Worm (Caenorhabditis elegans) whole organism, L3 larva: Measurements from ENCODE around the gene F47G3.1.
A peak's percentile ranks its signal among the peaks of the same experiment; 100 is the strongest.

Experiments used
- R02D3.7 ChIP-seq: fragments of 150-350 bp; optimal IDR thresholded peaks from 2 replicates; lab custom pipeline; 2014; ENCODE audit warnings: missing biosample characterization, missing genetic modification characterization
- ZK546.5 ChIP-seq: sonication (generic microtip); optimal IDR thresholded peaks from 2 replicates; lab custom pipeline; 2017; ENCODE audit warnings: missing biosample characterization, missing genetic modification characterization
- aly-2 ChIP-seq: fragments of 150-350 bp; optimal IDR thresholded peaks from 2 replicates; lab custom pipeline; 2014; ENCODE audit warnings: missing biosample characterization, missing genetic modification characterization
- ama-1 ChIP-seq: fragments of 150-350 bp; optimal IDR thresholded peaks from 2 replicates; lab custom pipeline; 2018
- ceh-16 ChIP-seq: sonication (generic microtip); optimal IDR thresholded peaks from 2 replicates; lab custom pipeline; 2017; ENCODE audit warnings: missing biosample characterization, missing genetic modification characterization
- ceh-28 ChIP-seq: fragments of 150-350 bp; optimal IDR thresholded peaks from 2 replicates; lab custom pipeline; 2014; ENCODE audit warnings: missing biosample characterization, missing genetic modification reagents, missing genetic modification characterization
- ceh-82 ChIP-seq: fragments of 150-350 bp; optimal IDR thresholded peaks from 2 replicates; lab custom pipeline; 2014; ENCODE audit warnings: missing biosample characterization, missing genetic modification characterization
- ceh-9 ChIP-seq: sonication (generic microtip); optimal IDR thresholded peaks from 2 replicates; lab custom pipeline; 2018; ENCODE audit warnings: missing biosample characterization, missing genetic modification characterization
- daf-12 ChIP-seq: fragments of 150-350 bp; optimal IDR thresholded peaks from 2 replicates; lab custom pipeline; 2014; ENCODE audit warnings: missing biosample characterization, missing genetic modification reagents, missing genetic modification characterization
- egl-27 ChIP-seq: sonication (generic microtip); optimal IDR thresholded peaks from 4 replicates; lab custom pipeline; 2017; ENCODE audit warnings: missing biosample characterization, missing genetic modification reagents, missing genetic modification characterization
- egl-5 ChIP-seq: fragments of 150-350 bp; optimal IDR thresholded peaks from 2 replicates; lab custom pipeline; 2017; ENCODE audit warnings: missing biosample characterization, missing genetic modification reagents, missing genetic modification characterization, inconsistent platforms
- elt-2 ChIP-seq: sonication (generic microtip); optimal IDR thresholded peaks from 2 replicates; lab custom pipeline; 2016; ENCODE audit warnings: missing genetic modification reagents, mild to moderate bottlenecking, missing genetic modification characterization, missing compliant biosample characterization
- elt-3 ChIP-seq, 3 experiments: fragments of 150-350 bp in 1 of 3; sonication (generic microtip) in 2 of 3; optimal IDR thresholded peaks; 2 replicates in 2 of 3; 4 replicates in 1 of 3; lab custom pipeline; 2014 to 2017; ENCODE audit warnings: missing biosample characterization in 3 of 3, missing genetic modification characterization in 3 of 3
- fkh-10 ChIP-seq: sonication (generic microtip); optimal IDR thresholded peaks from 2 replicates; lab custom pipeline; 2017; ENCODE audit warnings: missing biosample characterization, missing genetic modification reagents, missing genetic modification characterization
- fkh-2 ChIP-seq: fragments of 150-350 bp; optimal IDR thresholded peaks from 2 replicates; lab custom pipeline; 2014; ENCODE audit warnings: missing biosample characterization, missing genetic modification reagents, missing genetic modification characterization
- fos-1 ChIP-seq: fragments of 150-350 bp; optimal IDR thresholded peaks from 2 replicates; lab custom pipeline; 2014; ENCODE audit warnings: missing biosample characterization, missing genetic modification characterization
- hmg-11 ChIP-seq: sonication (generic microtip); optimal IDR thresholded peaks from 2 replicates; lab custom pipeline; 2016; ENCODE audit warnings: missing genetic modification characterization, missing compliant biosample characterization
- jun-1 ChIP-seq: fragments of 150-350 bp; optimal IDR thresholded peaks from 2 replicates; lab custom pipeline; 2014; ENCODE audit warnings: missing biosample characterization, missing genetic modification reagents, missing genetic modification characterization
- lin-15B ChIP-seq: fragments of 150-350 bp; optimal IDR thresholded peaks from 2 replicates; lab custom pipeline; 2014; ENCODE audit warnings: missing biosample characterization, missing genetic modification characterization
- lin-39 ChIP-seq: fragments of 150-350 bp; optimal IDR thresholded peaks from 2 replicates; lab custom pipeline; 2018; ENCODE audit warnings: missing biosample characterization, missing genetic modification reagents, missing genetic modification characterization
- lsy-12 ChIP-seq: sonication (generic microtip); optimal IDR thresholded peaks from 2 replicates; lab custom pipeline; 2016; ENCODE audit warnings: mild to moderate bottlenecking, missing genetic modification characterization, missing compliant biosample characterization
- mdl-1 ChIP-seq: fragments of 150-350 bp; optimal IDR thresholded peaks from 2 replicates; lab custom pipeline; 2014; ENCODE audit warnings: missing biosample characterization, missing genetic modification characterization
- mml-1 ChIP-seq: fragments of 150-350 bp; sonication (generic microtip); optimal IDR thresholded peaks from 3 replicates; lab custom pipeline; 2014; ENCODE audit warnings: missing biosample characterization, missing genetic modification characterization
- nfya-1 ChIP-seq: sonication (generic microtip); optimal IDR thresholded peaks from 2 replicates; lab custom pipeline; 2017; ENCODE audit warnings: missing genetic modification characterization, mild to moderate bottlenecking, missing compliant biosample characterization, antibody characterized with exemption, moderate library complexity; ENCODE audit not compliant: insufficient read depth
- nhr-11 ChIP-seq: fragments of 150-350 bp; optimal IDR thresholded peaks from 2 replicates; lab custom pipeline; 2014; ENCODE audit warnings: missing biosample characterization, missing genetic modification characterization
- nhr-12 ChIP-seq: fragments of 150-350 bp; optimal IDR thresholded peaks from 2 replicates; lab custom pipeline; 2014; ENCODE audit warnings: missing biosample characterization, missing genetic modification characterization
- nhr-23 ChIP-seq: fragments of 150-350 bp; optimal IDR thresholded peaks from 2 replicates; lab custom pipeline; 2014; ENCODE audit warnings: missing biosample characterization, missing genetic modification reagents, missing genetic modification characterization
- nhr-237 ChIP-seq: fragments of 150-350 bp; optimal IDR thresholded peaks from 2 replicates; lab custom pipeline; 2014; ENCODE audit warnings: missing biosample characterization, missing genetic modification characterization
- nhr-25 ChIP-seq: sonication (generic microtip); optimal IDR thresholded peaks from 2 replicates; lab custom pipeline; 2017; ENCODE audit warnings: missing biosample characterization, missing genetic modification characterization
- nhr-28 ChIP-seq: fragments of 150-350 bp; optimal IDR thresholded peaks from 2 replicates; lab custom pipeline; 2014; ENCODE audit warnings: missing biosample characterization, missing genetic modification characterization
- nhr-43 ChIP-seq: sonication (generic microtip); optimal IDR thresholded peaks from 2 replicates; lab custom pipeline; 2016; ENCODE audit warnings: mild to moderate bottlenecking, missing genetic modification characterization, missing compliant biosample characterization; ENCODE audit not compliant: poor library complexity, severe bottlenecking
- nhr-67 ChIP-seq: fragments of 150-350 bp; optimal IDR thresholded peaks from 2 replicates; lab custom pipeline; 2014; ENCODE audit warnings: missing biosample characterization, missing genetic modification characterization
- pha-4 ChIP-seq: fragments of 150-350 bp; optimal IDR thresholded peaks from 2 replicates; lab custom pipeline; 2014; ENCODE audit warnings: missing biosample characterization, missing genetic modification reagents, missing genetic modification characterization
- pqm-1 ChIP-seq: fragments of 150-350 bp; optimal IDR thresholded peaks from 2 replicates; lab custom pipeline; 2017; ENCODE audit warnings: missing biosample characterization, missing genetic modification characterization, inconsistent platforms
- sea-2 ChIP-seq: fragments of 150-350 bp; sonication (generic microtip); optimal IDR thresholded peaks from 4 replicates; lab custom pipeline; 2014; ENCODE audit warnings: missing biosample characterization, missing genetic modification reagents, missing genetic modification characterization
- skn-1 ChIP-seq: fragments of 150-350 bp; optimal IDR thresholded peaks from 2 replicates; lab custom pipeline; 2014; ENCODE audit warnings: missing biosample characterization, missing genetic modification characterization
- snpc-4 ChIP-seq: fragments of 150-350 bp; optimal IDR thresholded peaks from 2 replicates; lab custom pipeline; 2014; ENCODE audit warnings: missing biosample characterization, missing genetic modification characterization
- tbx-2 ChIP-seq: sonication (generic microtip); optimal IDR thresholded peaks from 2 replicates; lab custom pipeline; 2016; ENCODE audit warnings: mild to moderate bottlenecking, missing genetic modification characterization, missing compliant biosample characterization
- unc-39 ChIP-seq: sonication (generic microtip); optimal IDR thresholded peaks from 4 replicates; lab custom pipeline; 2017; ENCODE audit warnings: missing biosample characterization, missing genetic modification characterization
- unc-62 ChIP-seq: fragments of 150-350 bp; sonication (generic microtip); optimal IDR thresholded peaks from 4 replicates; lab custom pipeline; 2014; ENCODE audit warnings: missing biosample characterization, missing genetic modification reagents, missing genetic modification characterization
- zag-1 ChIP-seq: fragments of 150-350 bp; optimal IDR thresholded peaks from 2 replicates; lab custom pipeline; 2014; ENCODE audit warnings: missing biosample characterization, missing genetic modification characterization
- ztf-11 ChIP-seq: fragments of 150-350 bp; optimal IDR thresholded peaks from 2 replicates; lab custom pipeline; 2014; ENCODE audit warnings: missing biosample characterization, missing genetic modification characterization

F47G3.1 gene

DNA sequence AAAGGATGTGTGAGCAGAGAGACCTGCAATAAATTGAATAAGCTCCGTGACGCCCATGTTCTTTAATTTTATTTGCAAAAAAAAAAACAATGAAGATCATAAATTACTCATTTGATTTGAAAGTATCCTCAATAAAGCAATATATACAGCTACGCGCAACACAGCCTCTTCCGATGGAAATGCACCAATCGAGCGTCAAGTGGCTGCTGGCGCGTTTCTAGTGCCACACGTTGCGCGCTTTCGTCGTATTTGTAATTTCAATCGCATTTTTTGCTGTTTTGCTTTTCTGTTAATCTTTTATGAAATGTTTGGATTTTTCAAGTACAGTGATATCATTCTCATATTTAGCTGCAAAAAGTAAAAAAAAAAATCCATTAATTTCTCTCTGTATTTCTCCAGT is 3.3 kb upstream of the F47G3.1 start:
- TF ChIP-seq snpc-4 (tag; lab: Kevin White, UChicago) (peak; percentile 51), sea-2 (GFP tag; lab: Kevin White, UChicago) (no peak), nhr-23 (tag; lab: Kevin White, UChicago) (peak; percentile 81), skn-1 (tag; lab: Kevin White, UChicago) (peak; percentile 19), lin-15B (tag; lab: Kevin White, UChicago) (peak; percentile 17), nhr-25 (tag; lab: Kevin White, UChicago) (peak; percentile 24), nfya-1 (tag; lab: Kevin White, UChicago) (peak; percentile 50), jun-1 (tag; lab: Kevin White, UChicago) (peak; percentile 6), hmg-11 (tag; lab: Kevin White, UChicago) (peak; percentile 44), ceh-28 (tag; lab: Kevin White, UChicago) (peak; percentile 21), aly-2 (tag; lab: Kevin White, UChicago) (no peak), lin-39 (tag; lab: Kevin White, UChicago) (peak; percentile 38), ZK546.5 (tag; lab: Kevin White, UChicago) (no peak), fkh-2 (tag; lab: Kevin White, UChicago) (no peak), egl-5 (peak; percentile 16), nhr-43 (tag; lab: Kevin White, UChicago) (peak; percentile 11), ama-1 (lab: Kevin White, UChicago) (peak; percentile 12), elt-2 (tag; lab: Kevin White, UChicago) (peak; percentile 38)

DNA sequence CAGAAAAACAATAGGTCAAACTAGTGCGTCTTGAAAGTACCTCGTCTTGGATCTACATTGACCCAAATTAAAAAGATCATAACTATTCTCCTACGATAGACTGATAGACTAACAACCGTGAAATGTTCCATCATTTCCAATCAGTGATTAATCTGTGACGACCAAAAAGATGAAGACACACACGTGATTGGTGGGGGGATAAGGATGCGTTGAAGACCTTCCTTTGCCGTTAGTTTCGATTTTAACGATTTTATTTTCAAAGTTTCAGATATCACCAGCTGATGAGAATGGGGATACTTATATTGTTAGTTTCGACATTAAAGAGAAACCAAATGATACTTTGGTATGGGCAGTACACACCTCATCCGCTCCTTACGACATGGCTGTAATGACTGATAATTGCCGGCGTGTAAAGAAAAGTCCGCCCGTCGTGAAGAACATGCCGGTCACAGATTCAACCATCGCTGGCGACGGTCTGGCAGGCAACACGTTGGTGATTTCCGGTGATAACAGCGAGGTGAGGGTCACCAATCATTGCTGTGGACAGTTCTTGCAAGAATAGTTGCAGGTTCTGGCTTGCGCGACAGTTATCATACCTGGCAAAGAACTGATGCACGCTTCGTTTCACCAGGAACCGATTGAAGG is 1.5 kb downstream of the F47G3.1 start:
- peak; percentile 43 for TF ChIP-seq nhr-23 (tag; lab: Kevin White, UChicago)
- no peak for TF ChIP-seq pqm-1
- no peak for TF ChIP-seq egl-5
- peak; percentile 35 for TF ChIP-seq nhr-43 (tag; lab: Kevin White, UChicago)
- no peak for TF ChIP-seq nhr-28
- TF ChIP-seq ceh-82 (tag; lab: Kevin White, UChicago): no peak
- no peak for TF ChIP-seq pha-4
- TF ChIP-seq unc-62 (GFP tag; lab: Kevin White, UChicago): no peak

DNA sequence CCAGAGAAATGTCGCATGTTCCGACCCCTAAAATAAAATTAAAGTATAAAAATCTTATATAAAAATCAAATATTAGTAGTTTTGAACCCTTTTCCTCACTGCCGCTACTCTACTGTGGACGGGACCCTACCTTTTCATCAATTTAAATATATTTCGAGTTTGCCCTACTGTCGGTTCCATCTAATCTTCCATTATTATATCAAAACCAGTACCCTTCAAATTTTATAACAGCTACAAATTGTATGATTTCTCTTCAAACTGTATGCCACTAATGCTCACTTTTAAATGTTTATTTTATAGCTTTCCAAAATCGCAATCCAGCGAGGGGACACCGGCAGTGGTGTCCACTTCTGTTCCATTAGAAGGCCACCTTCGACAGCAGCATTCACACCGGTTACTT is 9.4 kb downstream of the F47G3.1 start, which contains the start of gene C43H6.6:
Gene C43H6.6, plus strand, starts transcription at position 301 of the 400 bp plus-strand sequence.
- TF ChIP-seq ceh-16 (tag; lab: Kevin White, UChicago): no peak
- no peak for TF ChIP-seq ceh-82 (tag; lab: Kevin White, UChicago)
- no peak for TF ChIP-seq tbx-2 (tag; lab: Kevin White, UChicago)
- TF ChIP-seq ztf-11 (tag; lab: Kevin White, UChicago): no peak
- TF ChIP-seq nhr-12 (tag; lab: Kevin White, UChicago): no peak
- TF ChIP-seq elt-2 (tag; lab: Kevin White, UChicago): no peak
- no peak for TF ChIP-seq ceh-9 (tag; lab: Kevin White, UChicago)
- no peak for TF ChIP-seq fos-1 (tag; lab: Kevin White, UChicago)

DNA sequence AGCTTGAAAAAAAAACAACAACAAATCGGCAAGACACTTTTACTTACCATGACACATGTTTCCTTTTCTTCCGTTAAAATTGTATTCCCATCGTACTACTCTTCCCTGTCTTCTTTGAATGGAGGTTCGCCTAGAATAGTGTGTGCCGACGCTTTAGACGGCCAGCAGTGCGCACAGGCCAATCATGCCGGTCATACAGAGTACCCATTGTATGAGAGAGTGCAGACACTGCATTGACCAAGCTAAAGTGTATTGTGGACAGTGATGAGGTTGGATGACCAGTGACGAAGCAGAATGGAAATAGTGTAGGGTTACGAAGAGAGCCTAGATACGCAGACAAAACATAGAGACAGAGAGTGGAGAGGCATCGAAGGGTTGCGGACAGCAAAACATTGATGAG is 16.3 kb downstream of the F47G3.1 start, which contains the start of gene dhhc-9:
Gene dhhc-9, minus strand, starts transcription at position 154 of the 400 bp plus-strand sequence.
- TF ChIP-seq skn-1 (tag; lab: Kevin White, UChicago): no peak
- peak; percentile 64 for TF ChIP-seq nhr-25 (tag; lab: Kevin White, UChicago)
- TF ChIP-seq pha-4: peak; percentile 5
- no peak for TF ChIP-seq fkh-2 (tag; lab: Kevin White, UChicago)
- no peak for TF ChIP-seq elt-3 (tag; optimal IDR thresholded peaks at IDR 0.05; lab: Kevin White, UChicago)
- no peak for TF ChIP-seq lsy-12 (tag; lab: Kevin White, UChicago)
- no peak for TF ChIP-seq fkh-10 (GFP tag; lab: Kevin White, UChicago)
- TF ChIP-seq ztf-11 (tag; lab: Kevin White, UChicago): no peak
- TF ChIP-seq fos-1 (tag; lab: Kevin White, UChicago): no peak
- peak; percentile 41 for TF ChIP-seq nhr-43 (tag; lab: Kevin White, UChicago)
- peak; percentile 97 for TF ChIP-seq hmg-11 (tag; lab: Kevin White, UChicago)
- TF ChIP-seq daf-12 (tag; lab: Kevin White, UChicago): no peak
- no peak for TF ChIP-seq egl-27
- TF ChIP-seq lin-39 (tag; lab: Kevin White, UChicago): peak; percentile 61
- TF ChIP-seq unc-39 (tag; lab: Kevin White, UChicago): no peak
- no peak for TF ChIP-seq nhr-28
- TF ChIP-seq mml-1 (tag; lab: Kevin White, UChicago): no peak
- TF ChIP-seq unc-62 (GFP tag; lab: Kevin White, UChicago): no peak
- no peak for TF ChIP-seq mdl-1
- TF ChIP-seq nhr-12 (tag; lab: Kevin White, UChicago): no peak
- TF ChIP-seq elt-2 (tag; lab: Kevin White, UChicago): peak; percentile 17
- no peak for TF ChIP-seq zag-1 (tag; lab: Kevin White, UChicago)
- TF ChIP-seq nhr-237 (tag; lab: Kevin White, UChicago): no peak
- peak; percentile 81 for TF ChIP-seq nfya-1 (tag; lab: Kevin White, UChicago)
- TF ChIP-seq nhr-67 (tag; lab: Kevin White, UChicago): no peak
- no peak for TF ChIP-seq aly-2 (tag; lab: Kevin White, UChicago)
- TF ChIP-seq nhr-11 (tag; lab: Kevin White, UChicago): no peak
- TF ChIP-seq egl-5: no peak
- TF ChIP-seq snpc-4 (tag; lab: Kevin White, UChicago): peak; percentile 53
- TF ChIP-seq nhr-23 (tag; lab: Kevin White, UChicago): peak; percentile 39
- TF ChIP-seq ZK546.5 (tag; lab: Kevin White, UChicago): no peak
- no peak for TF ChIP-seq ama-1 (lab: Kevin White, UChicago)
- TF ChIP-seq sea-2 (GFP tag; lab: Kevin White, UChicago): no peak
- TF ChIP-seq R02D3.7 (tag; lab: Kevin White, UChicago): no peak
- TF ChIP-seq tbx-2 (tag; lab: Kevin White, UChicago): no peak
